Worm (Caenorhabditis elegans) whole organism, young adult: ENCODE results near the gene mec-3.

Experiments
- C06A6.2 ChIP-seq: fragments of 200-800 bp; sonication (Bioruptor generic); conservative IDR thresholded peaks from 2 replicates; pipeline ENCODE4 v1.3.6; 2022; ENCODE audit warnings: missing genetic modification characterization, missing compliant biosample characterization
- D2030.7 ChIP-seq: fragments of 200-800 bp; sonication (Bioruptor generic); IDR thresholded peaks from 2 replicates; pipeline ENCODE4 v1.3.6; 2022; ENCODE audit warnings: missing genetic modification reagents, missing genetic modification characterization, missing compliant biosample characterization
- F10E7.11 ChIP-seq: sonication (generic microtip); optimal IDR thresholded peaks from 2 replicates; lab custom pipeline; 2017; ENCODE audit warnings: mild to moderate bottlenecking, missing genetic modification characterization, moderate library complexity, missing compliant biosample characterization
- F22D6.2 ChIP-seq: sonication (generic microtip); optimal IDR thresholded peaks from 2 replicates; lab custom pipeline; 2016; ENCODE audit warnings: mild to moderate bottlenecking, missing genetic modification characterization, missing compliant biosample characterization
- F33H1.4 ChIP-seq: fragments of 200-800 bp; sonication (Bioruptor generic); IDR thresholded peaks from 2 replicates; pipeline ENCODE4 v1.3.6; 2022; ENCODE audit warnings: missing genetic modification reagents, missing genetic modification characterization, missing compliant biosample characterization
- Y56A3A.18 ChIP-seq: fragments of 200-800 bp; sonication (Bioruptor generic); IDR thresholded peaks from 2 replicates; pipeline ENCODE4 v1.3.6; 2022; ENCODE audit warnings: missing genetic modification reagents, missing genetic modification characterization, missing compliant biosample characterization
- Y67H2A.10 ChIP-seq: fragments of 200-800 bp; sonication (Bioruptor generic); conservative IDR thresholded peaks from 2 replicates; pipeline ENCODE4 v1.3.6; 2022; ENCODE audit warnings: missing genetic modification reagents, missing genetic modification characterization, missing compliant biosample characterization
- aptf-3 ChIP-seq: fragments of 200-800 bp; sonication (Bioruptor generic); IDR thresholded peaks from 2 replicates; pipeline ENCODE4 v1.3.6; 2022; ENCODE audit warnings: missing genetic modification characterization, missing compliant biosample characterization
- atf-7 ChIP-seq: sonication (generic microtip); optimal IDR thresholded peaks from 2 replicates; lab custom pipeline; 2017; ENCODE audit warnings: mild to moderate bottlenecking, missing genetic modification characterization, missing compliant biosample characterization
- attf-3 ChIP-seq: fragments of 200-800 bp; sonication (Bioruptor generic); conservative IDR thresholded peaks from 2 replicates; pipeline ENCODE4 v1.3.6; 2022; ENCODE audit warnings: missing genetic modification reagents, missing genetic modification characterization, missing compliant biosample characterization
- attf-6 ChIP-seq: fragments of 200-800 bp; sonication (Bioruptor generic); IDR thresholded peaks from 2 replicates; pipeline ENCODE4 v1.3.6; 2022; ENCODE audit warnings: missing genetic modification reagents, missing genetic modification characterization, missing compliant biosample characterization
- bed-1 ChIP-seq: fragments of 200-800 bp; sonication (Bioruptor generic); IDR thresholded peaks from 2 replicates; pipeline ENCODE4 v1.3.6; 2022; ENCODE audit warnings: missing genetic modification reagents, missing genetic modification characterization, missing compliant biosample characterization
- ceh-100 ChIP-seq: fragments of 200-800 bp; sonication (Bioruptor generic); IDR thresholded peaks from 2 replicates; pipeline ENCODE4 v1.3.6; 2022; ENCODE audit warnings: missing genetic modification reagents, missing genetic modification characterization, missing compliant biosample characterization
- ceh-27 ChIP-seq: fragments of 200-800 bp; sonication (Bioruptor generic); optimal IDR thresholded peaks from 2 replicates; lab custom pipeline; 2018; ENCODE audit warnings: mild to moderate bottlenecking, missing genetic modification characterization, moderate library complexity, missing compliant biosample characterization
- chd-7 ChIP-seq: sonication (generic microtip); optimal IDR thresholded peaks from 2 replicates; lab custom pipeline; 2016; ENCODE audit warnings: mild to moderate bottlenecking, missing genetic modification characterization, moderate library complexity, missing compliant biosample characterization
- egl-44 ChIP-seq: fragments of 200-800 bp; sonication (Bioruptor generic); IDR thresholded peaks from 2 replicates; pipeline ENCODE4 v1.3.6; 2022; ENCODE audit warnings: missing genetic modification reagents, missing genetic modification characterization, missing compliant biosample characterization
- ekl-4 ChIP-seq: fragments of 200-800 bp; sonication (Bioruptor generic); IDR thresholded peaks from 2 replicates; pipeline ENCODE4 v1.3.6; 2022; ENCODE audit warnings: missing genetic modification reagents, missing genetic modification characterization, missing compliant biosample characterization
- hsf-1 ChIP-seq: fragments of 200-800 bp; sonication (Bioruptor generic); IDR thresholded peaks from 2 replicates; pipeline ENCODE4 v1.3.6; 2022; ENCODE audit warnings: missing genetic modification reagents, missing genetic modification characterization, missing compliant biosample characterization
- lin-26 ChIP-seq: fragments of 200-800 bp; sonication (Bioruptor generic); IDR thresholded peaks from 2 replicates; pipeline ENCODE4 v1.3.6; 2022; ENCODE audit warnings: missing genetic modification reagents, missing genetic modification characterization, missing compliant biosample characterization
- madf-10 ChIP-seq: sonication (generic microtip); optimal IDR thresholded peaks from 2 replicates; lab custom pipeline; 2016; ENCODE audit warnings: mild to moderate bottlenecking, missing genetic modification characterization, missing compliant biosample characterization
- madf-6 ChIP-seq: fragments of 200-800 bp; sonication (Bioruptor generic); IDR thresholded peaks from 2 replicates; pipeline ENCODE4 v1.3.6; 2022; ENCODE audit warnings: missing genetic modification reagents, missing genetic modification characterization, missing compliant biosample characterization
- mes-4 ChIP-seq: sonication (generic microtip); optimal IDR thresholded peaks from 2 replicates; lab custom pipeline; 2016; ENCODE audit warnings: missing genotype, missing genetic modification characterization, missing compliant biosample characterization
- nfyb-1 ChIP-seq: fragments of 200-800 bp; sonication (Bioruptor generic); IDR thresholded peaks from 2 replicates; pipeline ENCODE4 v1.3.6; 2022; ENCODE audit warnings: missing genetic modification reagents, missing genetic modification characterization, missing compliant biosample characterization
- nhr-80 ChIP-seq: sonication (generic microtip); optimal IDR thresholded peaks from 2 replicates; lab custom pipeline; 2016; ENCODE audit warnings: missing genetic modification characterization, missing compliant biosample characterization
- pbrm-1 ChIP-seq: fragments of 200-800 bp; sonication (Bioruptor generic); IDR thresholded peaks from 2 replicates; pipeline ENCODE4 v1.3.6; 2022; ENCODE audit warnings: missing genetic modification reagents, missing genetic modification characterization, missing compliant biosample characterization
- pha-4 ChIP-seq: fragments of 150-350 bp; sonication (generic microtip); optimal IDR thresholded peaks from 2 replicates; lab custom pipeline; 2014; ENCODE audit warnings: missing biosample characterization, missing genetic modification reagents, missing genetic modification characterization
- repo-1 ChIP-seq: sonication (generic microtip); optimal IDR thresholded peaks from 2 replicates; lab custom pipeline; 2017; ENCODE audit warnings: mild to moderate bottlenecking, missing genetic modification characterization, missing compliant biosample characterization
- tlf-1 ChIP-seq: fragments of 200-800 bp; sonication (Bioruptor generic); optimal IDR thresholded peaks from 2 replicates; lab custom pipeline; 2018; ENCODE audit warnings: mild to moderate bottlenecking, missing genetic modification characterization, missing compliant biosample characterization
- unc-62 ChIP-seq: fragments of 150-350 bp; optimal IDR thresholded peaks from 2 replicates; lab custom pipeline; 2014; ENCODE audit warnings: missing biosample characterization, missing genetic modification reagents, missing genetic modification characterization
- xnd-1 ChIP-seq: sonication (generic microtip); optimal IDR thresholded peaks from 2 replicates; lab custom pipeline; 2016; ENCODE audit warnings: missing genotype, missing genetic modification reagents, missing genetic modification characterization, missing compliant biosample characterization
- ztf-22 ChIP-seq: fragments of 200-800 bp; sonication (Bioruptor generic); optimal IDR thresholded peaks from 2 replicates; lab custom pipeline; 2018; ENCODE audit warnings: mild to moderate bottlenecking, missing genetic modification characterization, moderate library complexity, missing compliant biosample characterization
- ztf-26 ChIP-seq: sonication (generic microtip); optimal IDR thresholded peaks from 2 replicates; lab custom pipeline; 2017; ENCODE audit warnings: missing genetic modification characterization, missing compliant biosample characterization
- ztf-6 ChIP-seq: fragments of 200-800 bp; sonication (Bioruptor generic); IDR thresholded peaks from 2 replicates; pipeline ENCODE4 v1.3.6; 2022; ENCODE audit warnings: missing genetic modification reagents, missing genetic modification characterization, missing compliant biosample characterization

The mec-3 gene

ce11 chrIV:10463987-10464638 lies 2.4 kb upstream of the mec-3 start, which contains the start of gene ugt-43:
TSS of gene ugt-43 (plus strand) at chrIV:10464588.
- no peak for TF ChIP-seq repo-1
- peak; percentile 2 for TF ChIP-seq nhr-80 (tag; lab: Kevin White, UChicago)

ce11 chrIV:10463127-10463526 lies 1.5 kb upstream of the mec-3 start:
- peak; percentile 4 for TF ChIP-seq chd-7 (tag; lab: Kevin White, UChicago)
- TF ChIP-seq ceh-100, result no peak
- TF ChIP-seq nhr-80 (tag; lab: Kevin White, UChicago), result peak; percentile 88
- no peak for TF ChIP-seq F10E7.11 (tag; lab: Kevin White, UChicago)
- TF ChIP-seq tlf-1 (GFP tag; lab: Kevin White, UChicago), result peak; percentile 19
- peak; percentile 92 for TF ChIP-seq atf-7 (tag; lab: Kevin White, UChicago)
- peak; percentile 10 for TF ChIP-seq ztf-22
- TF ChIP-seq nfyb-1 (GFP tag; lab: Robert Waterston, UW), result 0 out of 2 replicates have a peak, but pooled peaks have one; percentile 10
- TF ChIP-seq egl-44 (GFP tag; lab: Robert Waterston, UW), result 0 out of 2 replicates have a peak, but pooled peaks have one; percentile 14

DNA sequence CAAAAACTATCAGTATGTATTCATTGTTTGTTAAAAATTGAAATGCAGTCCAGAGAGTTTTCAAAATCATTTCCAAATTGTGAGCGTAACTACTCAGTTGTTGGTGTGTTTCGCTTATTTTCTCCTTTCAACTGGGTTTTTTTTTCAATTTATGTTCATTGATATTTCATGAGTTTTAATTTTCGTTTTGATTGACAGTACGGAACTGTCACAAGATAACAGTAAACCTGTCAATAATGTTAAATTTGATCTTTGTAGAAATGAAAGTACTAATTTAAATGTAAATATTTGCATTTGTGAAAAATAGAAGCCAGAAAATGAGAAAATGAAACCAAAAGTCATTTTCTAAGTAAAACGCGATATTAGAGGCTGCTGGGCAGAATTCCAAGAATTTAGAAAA lies 941 bp upstream of the mec-3 start:
- TF ChIP-seq mes-4 (tag; lab: Kevin White, UChicago), result no peak
- no peak for TF ChIP-seq lin-26
- no peak for TF ChIP-seq C06A6.2
- TF ChIP-seq unc-62 (GFP tag; lab: Kevin White, UChicago), result peak; percentile 78
- no peak for TF ChIP-seq pbrm-1 (GFP tag; lab: Robert Waterston, UW)
- TF ChIP-seq ztf-6 (GFP tag; lab: Robert Waterston, UW), result no peak
- no peak for TF ChIP-seq attf-6
- no peak for TF ChIP-seq madf-6

ce11 chrIV:10457137-10457536 lies 4.5 kb downstream of the mec-3 start, which contains the start of gene srb-17:
TSS of gene srb-17 (minus strand) at chrIV:10457237.
- TF ChIP-seq Y67H2A.10 (GFP tag; lab: Robert Waterston, UW) (no peak), attf-3 (GFP tag; lab: Robert Waterston, UW) (no peak), madf-10 (no peak), Y56A3A.18 (GFP tag; lab: Robert Waterston, UW) (no peak), bed-1 (GFP tag; lab: Robert Waterston, UW) (no peak), pbrm-1 (GFP tag; lab: Robert Waterston, UW) (no peak), egl-44 (GFP tag; lab: Robert Waterston, UW) (no peak), ztf-26 (tag; lab: Kevin White, UChicago) (no peak), ceh-27 (GFP tag; lab: Kevin White, UChicago) (no peak), ztf-6 (GFP tag; lab: Robert Waterston, UW) (no peak), ekl-4 (GFP tag; lab: Robert Waterston, UW) (no peak), D2030.7 (GFP tag; lab: Robert Waterston, UW) (no peak)

- TF ChIP-seq F22D6.2 (tag; lab: Kevin White, UChicago) (no peak), pha-4 (no peak), xnd-1 (tag; lab: Kevin White, UChicago) (no peak), F33H1.4 (GFP tag; lab: Robert Waterston, UW) (no peak), aptf-3 (GFP tag; lab: Robert Waterston, UW) (no peak), hsf-1 (GFP tag; lab: Robert Waterston, UW) (no peak)
Measured at ce11 chrIV:10453001-10453400, 8.7 kb downstream of the mec-3 start, which contains the start of gene F01D4.8. TSS of gene F01D4.8 (minus strand) at chrIV:10453101.
